Worm (Caenorhabditis elegans) whole organism, L2 larva: ENCODE data around the gene nlp-66.

Experiments used
- C34F6.9 ChIP-seq: fragments of 150-350 bp; optimal IDR thresholded peaks from 2 replicates; lab custom pipeline; 2014; ENCODE audit warnings: missing biosample characterization, missing genetic modification characterization
- F13H6.1 ChIP-seq: sonication (generic microtip); optimal IDR thresholded peaks from 2 replicates; lab custom pipeline; 2016; ENCODE audit warnings: missing genetic modification characterization, missing compliant biosample characterization
- alr-1 ChIP-seq: fragments of 150-350 bp; optimal IDR thresholded peaks from 2 replicates; lab custom pipeline; 2014; ENCODE audit warnings: missing biosample characterization, missing genetic modification characterization
- aly-2 ChIP-seq: fragments of 150-350 bp; optimal IDR thresholded peaks from 2 replicates; lab custom pipeline; 2014; ENCODE audit warnings: missing biosample characterization, missing genetic modification characterization
- ama-1 ChIP-seq: fragments of 150-350 bp; optimal IDR thresholded peaks from 2 replicates; lab custom pipeline; 2018; ENCODE audit warnings: inconsistent platforms
- blmp-1 ChIP-seq: sonication (generic microtip); optimal IDR thresholded peaks from 2 replicates; lab custom pipeline; 2017; ENCODE audit warnings: missing genetic modification characterization, mild to moderate bottlenecking, missing compliant biosample characterization, antibody characterized with exemption, moderate library complexity; ENCODE audit not compliant: insufficient read depth
- ceh-16 ChIP-seq: fragments of 150-350 bp; optimal IDR thresholded peaks from 2 replicates; lab custom pipeline; 2014; ENCODE audit warnings: missing biosample characterization, missing genetic modification characterization
- ceh-82 ChIP-seq: fragments of 150-350 bp; optimal IDR thresholded peaks from 2 replicates; lab custom pipeline; 2014; ENCODE audit warnings: missing biosample characterization, missing genetic modification characterization
- crh-2 ChIP-seq: sonication (generic microtip); optimal IDR thresholded peaks from 2 replicates; lab custom pipeline; 2017; ENCODE audit warnings: missing biosample characterization, missing genetic modification characterization
- dmd-4 ChIP-seq: sonication (generic microtip); optimal IDR thresholded peaks from 2 replicates; lab custom pipeline; 2017; ENCODE audit warnings: missing biosample characterization, missing genetic modification characterization
- egl-27 ChIP-seq: sonication (generic microtip); optimal IDR thresholded peaks from 3 replicates; lab custom pipeline; 2017; ENCODE audit warnings: missing biosample characterization, missing genetic modification reagents, missing genetic modification characterization
- elt-1 ChIP-seq: fragments of 150-350 bp; optimal IDR thresholded peaks from 2 replicates; lab custom pipeline; 2014; ENCODE audit warnings: missing biosample characterization, missing genetic modification characterization
- fos-1 ChIP-seq: fragments of 150-350 bp; optimal IDR thresholded peaks from 2 replicates; lab custom pipeline; 2014; ENCODE audit warnings: missing biosample characterization, missing genetic modification characterization
- lin-11 ChIP-seq: fragments of 150-350 bp; sonication (generic microtip); optimal IDR thresholded peaks from 2 replicates; lab custom pipeline; 2014; ENCODE audit warnings: missing biosample characterization, missing genetic modification characterization, inconsistent platforms, mixed read lengths
- lin-13 ChIP-seq: fragments of 150-350 bp; optimal IDR thresholded peaks from 2 replicates; lab custom pipeline; 2014; ENCODE audit warnings: missing biosample characterization, missing genetic modification reagents, missing genetic modification characterization
- lin-39 ChIP-seq: fragments of 150-350 bp; optimal IDR thresholded peaks from 2 replicates; lab custom pipeline; 2014; ENCODE audit warnings: missing biosample characterization, missing genetic modification reagents, missing genetic modification characterization
- lsy-2 ChIP-seq, 2 experiments: fragments of 150-350 bp in 1 of 2; sonication (generic microtip) in 1 of 2; optimal IDR thresholded peaks; 2 replicates each; lab custom pipeline; 2014 to 2017; ENCODE audit warnings: missing biosample characterization in 2 of 2, missing genetic modification characterization in 2 of 2
- mab-5 ChIP-seq: fragments of 150-350 bp; optimal IDR thresholded peaks from 2 replicates; lab custom pipeline; 2014; ENCODE audit warnings: missing biosample characterization, missing genetic modification characterization
- mbf-1 ChIP-seq: sonication (generic microtip); optimal IDR thresholded peaks from 2 replicates; lab custom pipeline; 2017; ENCODE audit warnings: missing biosample characterization, missing genetic modification characterization
- mdl-1 ChIP-seq, 2 experiments: fragments of 150-350 bp in 1 of 2; sonication (generic microtip) in 1 of 2; optimal IDR thresholded peaks; 2 replicates each; lab custom pipeline; 2017; ENCODE audit warnings: missing biosample characterization in 2 of 2, missing genetic modification characterization in 2 of 2
- nhr-11 ChIP-seq: fragments of 150-350 bp; optimal IDR thresholded peaks from 2 replicates; lab custom pipeline; 2014; ENCODE audit warnings: missing biosample characterization, missing genetic modification characterization
- nhr-21 ChIP-seq: fragments of 150-350 bp; optimal IDR thresholded peaks from 2 replicates; lab custom pipeline; 2014; ENCODE audit warnings: missing biosample characterization, missing genetic modification characterization
- nhr-23 ChIP-seq: fragments of 150-350 bp; optimal IDR thresholded peaks from 2 replicates; lab custom pipeline; 2014; ENCODE audit warnings: missing biosample characterization, missing genetic modification reagents, missing genetic modification characterization
- nhr-237 ChIP-seq: fragments of 150-350 bp; optimal IDR thresholded peaks from 2 replicates; lab custom pipeline; 2014; ENCODE audit warnings: missing biosample characterization, missing genetic modification characterization
- nhr-25 ChIP-seq: fragments of 150-350 bp; sonication (generic microtip); optimal IDR thresholded peaks from 3 replicates; lab custom pipeline; 2014; ENCODE audit warnings: missing biosample characterization, missing genetic modification characterization
- nhr-6 ChIP-seq: fragments of 150-350 bp; optimal IDR thresholded peaks from 2 replicates; lab custom pipeline; 2014; ENCODE audit warnings: missing biosample characterization, missing genetic modification characterization
- nhr-77 ChIP-seq: fragments of 150-350 bp; optimal IDR thresholded peaks from 2 replicates; lab custom pipeline; 2014; ENCODE audit warnings: missing biosample characterization, missing genetic modification characterization
- peb-1 ChIP-seq: fragments of 150-350 bp; optimal IDR thresholded peaks from 2 replicates; lab custom pipeline; 2014; ENCODE audit warnings: missing biosample characterization, missing genetic modification characterization
- sem-4 ChIP-seq: fragments of 150-350 bp; optimal IDR thresholded peaks from 2 replicates; lab custom pipeline; 2014; ENCODE audit warnings: missing biosample characterization, missing genetic modification reagents, missing genetic modification characterization
- skn-1 ChIP-seq: sonication (generic microtip); optimal IDR thresholded peaks from 2 replicates; lab custom pipeline; 2017; ENCODE audit warnings: missing biosample characterization, missing genetic modification characterization
- sma-3 ChIP-seq: sonication (generic microtip); optimal IDR thresholded peaks from 2 replicates; lab custom pipeline; 2016; ENCODE audit warnings: missing genetic modification reagents, missing genetic modification characterization, missing compliant biosample characterization
- sma-9 ChIP-seq, 2 experiments: fragments of 150-350 bp in 1 of 2; sonication (generic microtip) in 1 of 2; optimal IDR thresholded peaks; 2 replicates each; lab custom pipeline; 2014 to 2016; ENCODE audit warnings: missing genetic modification characterization in 2 of 2, mild to moderate bottlenecking in 1 of 2, missing biosample characterization in 1 of 2, missing compliant biosample characterization in 1 of 2, missing genetic modification reagents in 1 of 2, moderate library complexity in 1 of 2
- snpc-4 ChIP-seq: fragments of 150-350 bp; optimal IDR thresholded peaks from 2 replicates; lab custom pipeline; 2014; ENCODE audit warnings: missing biosample characterization, missing genetic modification characterization
- unc-39 ChIP-seq: fragments of 150-350 bp; optimal IDR thresholded peaks from 2 replicates; lab custom pipeline; 2014; ENCODE audit warnings: missing biosample characterization, missing genetic modification characterization
- unc-55 ChIP-seq: fragments of 150-350 bp; sonication (generic microtip); optimal IDR thresholded peaks from 3 replicates; lab custom pipeline; 2014; ENCODE audit warnings: missing biosample characterization, missing genetic modification reagents, missing genetic modification characterization
- unc-62 ChIP-seq: fragments of 150-350 bp; optimal IDR thresholded peaks from 2 replicates; lab custom pipeline; 2014; ENCODE audit warnings: missing biosample characterization, missing genetic modification reagents, missing genetic modification characterization
- zag-1 ChIP-seq: fragments of 150-350 bp; optimal IDR thresholded peaks from 2 replicates; lab custom pipeline; 2014; ENCODE audit warnings: missing biosample characterization, missing genetic modification characterization
- ztf-11 ChIP-seq: sonication (generic microtip); optimal IDR thresholded peaks from 2 replicates; lab custom pipeline; 2017; ENCODE audit warnings: missing biosample characterization, missing genetic modification characterization
- ztf-4 ChIP-seq: fragments of 150-350 bp; optimal IDR thresholded peaks from 2 replicates; lab custom pipeline; 2014; ENCODE audit warnings: missing biosample characterization, missing genetic modification characterization

Gene nlp-66

ce11 chrX:11109200-11109599 lies 7.4 kb downstream of the nlp-66 start, which contains the start of gene grd-1:
Gene grd-1, plus strand, starts transcription at chrX:11109440.
- TF ChIP-seq ztf-4 (tag; lab: Kevin White, UChicago) = no peak
- TF ChIP-seq lin-39 (tag; lab: Kevin White, UChicago) = no peak
- no peak for TF ChIP-seq lsy-2 (tag; optimal IDR thresholded peaks at IDR 0.05; lab: Kevin White, UChicago)
- no peak for TF ChIP-seq unc-62 (GFP tag; lab: Kevin White, UChicago)
- TF ChIP-seq nhr-11 (tag; lab: Kevin White, UChicago) = no peak
- no peak for TF ChIP-seq nhr-21 (tag; lab: Kevin White, UChicago)
- no peak for TF ChIP-seq lin-11 (tag; lab: Kevin White, UChicago)
- TF ChIP-seq skn-1 (tag; lab: Kevin White, UChicago) = no peak
- no peak for TF ChIP-seq peb-1 (tag; lab: Kevin White, UChicago)
- no peak for TF ChIP-seq nhr-23
- no peak for TF ChIP-seq nhr-6
- no peak for TF ChIP-seq F13H6.1 (tag; lab: Kevin White, UChicago)
- no peak for TF ChIP-seq aly-2
- TF ChIP-seq ama-1 (lab: Kevin White, UChicago) = no peak
- no peak for TF ChIP-seq C34F6.9 (tag; lab: Kevin White, UChicago)
- no peak for TF ChIP-seq ceh-82
- TF ChIP-seq nhr-237 (tag; lab: Kevin White, UChicago) = no peak
- TF ChIP-seq mab-5 = no peak

- TF ChIP-seq sem-4 (tag; lab: Kevin White, UChicago) (no peak), dmd-4 (tag; lab: Kevin White, UChicago) (no peak), C34F6.9 (tag; lab: Kevin White, UChicago) (no peak), nhr-25 (tag; lab: Kevin White, UChicago) (no peak), sma-3 (no peak), nhr-77 (tag; lab: Kevin White, UChicago) (no peak), F13H6.1 (tag; lab: Kevin White, UChicago) (no peak), lin-39 (tag; lab: Kevin White, UChicago) (no peak), lin-13 (no peak), peb-1 (tag; lab: Kevin White, UChicago) (no peak), nhr-11 (tag; lab: Kevin White, UChicago) (no peak), mbf-1 (tag; lab: Kevin White, UChicago) (no peak), mdl-1 (tag; optimal IDR thresholded peaks at IDR 0.05; lab: Kevin White, UChicago) (no peak), nhr-6 (no peak), unc-39 (tag; lab: Kevin White, UChicago) (no peak), unc-62 (GFP tag; lab: Kevin White, UChicago) (no peak), zag-1 (tag; lab: Kevin White, UChicago) (no peak), alr-1 (no peak), crh-2 (tag; lab: Kevin White, UChicago) (no peak), egl-27 (tag; lab: Kevin White, UChicago) (no peak)
- TF ChIP-seq, all 48 proteins: peak for 0
Measured at ce11 chrX:11107076-11107475, 9.5 kb downstream of the nlp-66 start, which contains the start of gene clc-17. Gene clc-17, plus strand, starts transcription at chrX:11107376.

- TF ChIP-seq fos-1 (tag; lab: Kevin White, UChicago) (peak; percentile 81), nhr-23 (no peak)
- TF ChIP-seq, all 48 proteins: peak for 1
Measured at ce11 chrX:11104883-11105629, 11.6 kb downstream of the nlp-66 start, which contains the start of gene W02H3.1. Gene W02H3.1, minus strand, starts transcription at chrX:11105460.

ce11 chrX:11103173-11103572 lies 13.4 kb downstream of the nlp-66 start:
- no peak for TF ChIP-seq ceh-16 (tag; lab: Kevin White, UChicago)
- TF ChIP-seq, all 48 proteins: peak for 0

ce11 chrX:11098086-11098485 lies 18.5 kb downstream of the nlp-66 start, which contains the start of gene W02H3.3:
Gene W02H3.3, minus strand, starts transcription at chrX:11098186.
- TF ChIP-seq skn-1 (tag; lab: Kevin White, UChicago) (no peak), blmp-1 (tag; lab: Kevin White, UChicago) (no peak), F13H6.1 (tag; lab: Kevin White, UChicago) (no peak), lsy-2 (tag; optimal IDR thresholded peaks at IDR 0.05; lab: Kevin White, UChicago) (no peak), alr-1 (no peak), unc-55 (no peak), sma-9 (GFP tag; optimal IDR thresholded peaks at IDR 0.05; lab: Kevin White, UChicago) (no peak), sma-9 (tag; optimal IDR thresholded peaks at IDR 0.05; lab: Kevin White, UChicago) (no peak), egl-27 (tag; lab: Kevin White, UChicago) (no peak), mbf-1 (tag; lab: Kevin White, UChicago) (no peak), nhr-237 (tag; lab: Kevin White, UChicago) (no peak), elt-1 (tag; lab: Kevin White, UChicago) (no peak), ztf-11 (tag; lab: Kevin White, UChicago) (no peak), ceh-82 (no peak), nhr-6 (no peak), ztf-4 (tag; lab: Kevin White, UChicago) (no peak), lin-11 (tag; lab: Kevin White, UChicago) (no peak), dmd-4 (tag; lab: Kevin White, UChicago) (no peak), sem-4 (tag; lab: Kevin White, UChicago) (no peak), snpc-4 (no peak)
